Fruit fly (Drosophila melanogaster): Measurements from ENCODE around the gene AlaRS.

The AlaRS gene

dm6 chr2L:8370364-8371326, 10.9 kb downstream of the AlaRS start, which contains the start of gene CG17292:
CG17292 (plus strand) TSS chr2L:8370454.
- TF ChIP-seq fd85E (GFP tag; optimal IDR thresholded peaks at IDR 0.05), result no peak
- TF ChIP-seq CG6792 (GFP tag; optimal IDR thresholded peaks at IDR 0.05), result peak; percentile 13
- TF ChIP-seq Eip75B (GFP tag; optimal IDR thresholded peaks at IDR 0.05), result no peak
- peak; percentile 47 for TF ChIP-seq CG1621 (tag; optimal IDR thresholded peaks at IDR 0.05)
- TF ChIP-seq fd59A (GFP tag; optimal IDR thresholded peaks at IDR 0.05), result no peak
- peak; percentile 71; the same call in 2 of the 3 replicates for TF ChIP-seq eg (GFP tag; IDR thresholded peaks at IDR 0.05)
- TF ChIP-seq CG8319 (GFP tag; optimal IDR thresholded peaks at IDR 0.05), result no peak
- no peak for TF ChIP-seq CG11902 (GFP tag; optimal IDR thresholded peaks at IDR 0.05)
- TF ChIP-seq pdm3 (GFP tag; optimal IDR thresholded peaks at IDR 0.05), result no peak
- TF ChIP-seq Gug (GFP tag; IDR thresholded peaks at IDR 0.05), result no peak
- TF ChIP-seq Hr38 (GFP tag; optimal IDR thresholded peaks at IDR 0.05), result no peak
- TF ChIP-seq Hr4 (GFP tag; optimal IDR thresholded peaks at IDR 0.05), result no peak
- TF ChIP-seq OdsH (GFP tag; optimal IDR thresholded peaks at IDR 0.05), result no peak
- no peak for TF ChIP-seq ss (GFP tag; optimal IDR thresholded peaks at IDR 0.05)
- no peak for TF ChIP-seq Sox15 (GFP tag; optimal IDR thresholded peaks at IDR 0.05)
- no peak for TF ChIP-seq CG11294 (GFP tag; IDR thresholded peaks at IDR 0.05)
- TF ChIP-seq Eip78C (GFP tag), result peak; percentile 58
- TF ChIP-seq CG31627 (GFP tag; optimal IDR thresholded peaks at IDR 0.05), result no peak
- peak; percentile 21 for TF ChIP-seq CG3032 (tag; optimal IDR thresholded peaks at IDR 0.05)
- no peak for TF ChIP-seq Sox102F (GFP tag; optimal IDR thresholded peaks at IDR 0.05)
- peak; percentile 96 for TF ChIP-seq svp (GFP tag)
- no peak for TF ChIP-seq Smox (GFP tag; optimal IDR thresholded peaks at IDR 0.05)
- TF ChIP-seq Lpt (GFP tag; optimal IDR thresholded peaks at IDR 0.05), result peak; percentile 38
- TF ChIP-seq CG10631 (GFP tag; optimal IDR thresholded peaks at IDR 0.05), result no peak
- TF ChIP-seq CG10669 (GFP tag; optimal IDR thresholded peaks at IDR 0.05), result no peak
- TF ChIP-seq Sox14 (GFP tag; optimal IDR thresholded peaks at IDR 0.05), result no peak
- no peak for TF ChIP-seq CG34406 (GFP tag; optimal IDR thresholded peaks at IDR 0.05)
- TF ChIP-seq achi (GFP tag; optimal IDR thresholded peaks at IDR 0.05), result peak; percentile 35
- no peak for TF ChIP-seq Hr39 (GFP tag; optimal IDR thresholded peaks at IDR 0.05)
- TF ChIP-seq CG6854 (GFP tag; optimal IDR thresholded peaks at IDR 0.05), result no peak
- no peak for TF ChIP-seq acj6 (GFP tag; optimal IDR thresholded peaks at IDR 0.05)
- TF ChIP-seq net (GFP tag; optimal IDR thresholded peaks at IDR 0.05), result no peak
- no peak for TF ChIP-seq CG3919 (GFP tag; optimal IDR thresholded peaks at IDR 0.05)
- peak; percentile 90 for TF ChIP-seq fkh (GFP tag; optimal IDR thresholded peaks at IDR 0.05)
- peak; percentile 46 for TF ChIP-seq CG16779 (tag; optimal IDR thresholded peaks at IDR 0.05)
- no peak for TF ChIP-seq CG7368 (GFP tag; optimal IDR thresholded peaks at IDR 0.05)
- no peak for TF ChIP-seq spab (GFP tag; optimal IDR thresholded peaks at IDR 0.05)
- TF ChIP-seq Blimp-1 (GFP tag; optimal IDR thresholded peaks at IDR 0.05), result no peak
- no peak for TF ChIP-seq dac (GFP tag; optimal IDR thresholded peaks at IDR 0.05)
- peak; percentile 16 for TF ChIP-seq CG6276 (GFP tag; optimal IDR thresholded peaks at IDR 0.05)
- no peak for TF ChIP-seq CG6808 (GFP tag; optimal IDR thresholded peaks at IDR 0.05)
- TF ChIP-seq Eip93F (GFP tag; optimal IDR thresholded peaks at IDR 0.05), result no peak
- TF ChIP-seq CG11762 (GFP tag; optimal IDR thresholded peaks at IDR 0.05; ENCODE audit: insufficient read depth), result no peak
- peak; percentile 47; the same call in 1 of the 3 replicates for TF ChIP-seq CG6163 (GFP tag; IDR thresholded peaks at IDR 0.05)
- TF ChIP-seq dsx (GFP tag; optimal IDR thresholded peaks at IDR 0.05; ENCODE audit: poor library complexity, severe bottlenecking), result no peak
- no peak for TF ChIP-seq esn (GFP tag; optimal IDR thresholded peaks at IDR 0.05)
- no peak for TF ChIP-seq CG9139 (GFP tag; optimal IDR thresholded peaks at IDR 0.05)
- TF ChIP-seq CG15336 (GFP tag; IDR thresholded peaks at IDR 0.05), result peak; percentile 43; the same call in 1 of the 2 replicates
- no peak for TF ChIP-seq Ets96B (tag; optimal IDR thresholded peaks at IDR 0.05)
- TF ChIP-seq salr (GFP tag; optimal IDR thresholded peaks at IDR 0.05), result no peak
